Fruit fly (Drosophila melanogaster) whole organism, prepupa: Measurements from ENCODE around the gene for.

Source experiments
- Blimp-1 ChIP-seq: fragments of 200-800 bp; sonication (Bioruptor generic); optimal IDR thresholded peaks from 3 replicates; lab custom pipeline; 2017; ENCODE audit warnings: missing biosample characterization, missing genetic modification characterization, mild to moderate bottlenecking, moderate library complexity, missing genetic modification reagents
- CG10669 ChIP-seq: fragments of 200-800 bp; sonication (Bioruptor generic); optimal IDR thresholded peaks from 3 replicates; lab custom pipeline; 2018; ENCODE audit warnings: missing biosample characterization, mild to moderate bottlenecking, missing genetic modification characterization, moderate library complexity
- CG11294 ChIP-seq: fragments of 200-800 bp; sonication (Bioruptor generic); IDR thresholded peaks from 2 replicates; pipeline ENCODE4 v1.3.6; 2022; ENCODE audit warnings: missing biosample characterization, missing genetic modification characterization
- CG15336 ChIP-seq: fragments of 200-800 bp; sonication (Bioruptor generic); IDR thresholded peaks from 2 replicates; pipeline ENCODE4 v1.3.6; 2022; ENCODE audit warnings: missing biosample characterization, missing genetic modification characterization
- CG16779 ChIP-seq: fragments of 200-800 bp; sonication (Bioruptor generic); optimal IDR thresholded peaks from 3 replicates; lab custom pipeline; 2017; ENCODE audit warnings: missing biosample characterization, mild to moderate bottlenecking, missing genetic modification characterization
- CG3032 ChIP-seq: fragments of 200-800 bp; optimal IDR thresholded peaks from 2 replicates; lab custom pipeline; 2019; ENCODE audit warnings: missing biosample characterization, mild to moderate bottlenecking, missing genetic modification characterization, moderate library complexity
- CG31627 ChIP-seq: fragments of 200-800 bp; sonication (Bioruptor generic); optimal IDR thresholded peaks from 3 replicates; lab custom pipeline; 2016; ENCODE audit warnings: missing biosample characterization, missing genetic modification characterization
- CG32006 ChIP-seq: fragments of 200-800 bp; sonication (Bioruptor generic); optimal IDR thresholded peaks from 3 replicates; lab custom pipeline; 2017; ENCODE audit warnings: missing biosample characterization, mild to moderate bottlenecking, missing genetic modification characterization
- CG4318 ChIP-seq: fragments of 200-800 bp; sonication (Bioruptor generic); optimal IDR thresholded peaks from 3 replicates; lab custom pipeline; 2017; ENCODE audit warnings: missing biosample characterization, mild to moderate bottlenecking, missing genetic modification characterization
- CG6163 ChIP-seq: fragments of 200-800 bp; sonication (Bioruptor generic); IDR thresholded peaks from 3 replicates; pipeline ENCODE4 v1.3.6; 2022; ENCODE audit warnings: missing biosample characterization, missing genetic modification characterization
- CG6276 ChIP-seq: fragments of 200-800 bp; sonication (Bioruptor generic); optimal IDR thresholded peaks from 2 replicates; lab custom pipeline; 2017; ENCODE audit warnings: missing biosample characterization, mild to moderate bottlenecking, missing genetic modification characterization
- CG6792 ChIP-seq: fragments of 200-800 bp; sonication (Bioruptor generic); optimal IDR thresholded peaks from 3 replicates; lab custom pipeline; 2016; ENCODE audit warnings: missing biosample characterization, missing genetic modification characterization
- CG6808 ChIP-seq: fragments of 200-800 bp; sonication (Bioruptor generic); optimal IDR thresholded peaks from 3 replicates; lab custom pipeline; 2017; ENCODE audit warnings: missing biosample characterization, missing genetic modification characterization, mild to moderate bottlenecking, moderate library complexity, missing genetic modification reagents
- CG6854 ChIP-seq: fragments of 200-800 bp; sonication (Bioruptor generic); optimal IDR thresholded peaks from 2 replicates; lab custom pipeline; 2017; ENCODE audit warnings: missing biosample characterization, mild to moderate bottlenecking, missing genetic modification characterization
- CG7368 ChIP-seq: fragments of 200-800 bp; sonication (Bioruptor generic); optimal IDR thresholded peaks from 3 replicates; lab custom pipeline; 2016; ENCODE audit warnings: missing biosample characterization, missing genetic modification characterization
- CG8119 ChIP-seq: fragments of 200-800 bp; sonication (Bioruptor generic); IDR thresholded peaks from 3 replicates; pipeline ENCODE4 v1.3.6; 2022; ENCODE audit warnings: missing biosample characterization, missing genetic modification characterization
- CG8319 ChIP-seq: fragments of 200-800 bp; sonication (Bioruptor generic); optimal IDR thresholded peaks from 3 replicates; lab custom pipeline; 2016; ENCODE audit warnings: missing biosample characterization, missing genetic modification characterization
- CG8632 ChIP-seq: fragments of 200-800 bp; sonication (Bioruptor generic); optimal IDR thresholded peaks from 3 replicates; lab custom pipeline; 2016; ENCODE audit warnings: missing biosample characterization, missing genetic modification characterization
- CG9139 ChIP-seq: fragments of 200-800 bp; sonication (Bioruptor generic); optimal IDR thresholded peaks from 3 replicates; lab custom pipeline; 2017; ENCODE audit warnings: missing biosample characterization, mild to moderate bottlenecking, missing genetic modification characterization
- Eip75B ChIP-seq: fragments of 200-800 bp; sonication (Bioruptor generic); optimal IDR thresholded peaks from 3 replicates; lab custom pipeline; 2016; ENCODE audit warnings: missing biosample characterization, missing genetic modification characterization
- Eip78C ChIP-seq: fragments of 200-800 bp; sonication (Bioruptor generic); peaks from one replicate; lab custom pipeline; 2016; ENCODE audit warnings: missing biosample characterization, missing genetic modification characterization
- Eip93F ChIP-seq: fragments of 200-800 bp; sonication (Bioruptor generic); optimal IDR thresholded peaks from 2 replicates; lab custom pipeline; 2016; ENCODE audit warnings: missing biosample characterization, mild to moderate bottlenecking, missing genetic modification characterization
- Ets21C ChIP-seq: fragments of 200-800 bp; sonication (Bioruptor generic); optimal IDR thresholded peaks from 3 replicates; lab custom pipeline; 2016; ENCODE audit warnings: missing biosample characterization, missing genetic modification characterization
- Ets96B ChIP-seq: fragments of 200-800 bp; optimal IDR thresholded peaks from 2 replicates; lab custom pipeline; 2019; ENCODE audit warnings: missing biosample characterization, mild to moderate bottlenecking, missing genetic modification characterization, moderate library complexity
- Gug ChIP-seq: fragments of 200-800 bp; sonication (Bioruptor generic); IDR thresholded peaks from 2 replicates; pipeline ENCODE4 v1.3.6; 2022; ENCODE audit warnings: missing biosample characterization, missing genetic modification characterization
- Hr38 ChIP-seq: sonication (Bioruptor generic); optimal IDR thresholded peaks from 2 replicates; lab custom pipeline; 2016; ENCODE audit warnings: missing biosample characterization, missing genetic modification characterization
- Hr39 ChIP-seq: fragments of 200-800 bp; sonication (Bioruptor generic); optimal IDR thresholded peaks from 2 replicates; lab custom pipeline; 2016; ENCODE audit warnings: missing biosample characterization, missing genetic modification characterization
- Hr4 ChIP-seq: fragments of 200-800 bp; sonication (Bioruptor generic); optimal IDR thresholded peaks from 3 replicates; lab custom pipeline; 2016; ENCODE audit warnings: missing biosample characterization, missing genetic modification characterization
- Lpt ChIP-seq: fragments of 200-800 bp; sonication (Bioruptor generic); optimal IDR thresholded peaks from 3 replicates; lab custom pipeline; 2016; ENCODE audit warnings: missing biosample characterization, missing genetic modification characterization
- OdsH ChIP-seq: fragments of 200-800 bp; sonication (Bioruptor generic); optimal IDR thresholded peaks from 3 replicates; lab custom pipeline; 2016; ENCODE audit warnings: missing biosample characterization, missing genetic modification characterization
- Sox15 ChIP-seq: fragments of 200-800 bp; sonication (Bioruptor generic); optimal IDR thresholded peaks from 3 replicates; lab custom pipeline; 2016; ENCODE audit warnings: missing biosample characterization, missing genetic modification characterization
- acj6 ChIP-seq: fragments of 200-800 bp; sonication (Bioruptor generic); optimal IDR thresholded peaks from 3 replicates; lab custom pipeline; 2016; ENCODE audit warnings: missing biosample characterization, missing genetic modification characterization
- dac ChIP-seq: fragments of 200-800 bp; sonication (Bioruptor generic); optimal IDR thresholded peaks from 2 replicates; lab custom pipeline; 2017; ENCODE audit warnings: missing biosample characterization, mild to moderate bottlenecking, missing genetic modification characterization
- eg ChIP-seq: fragments of 200-800 bp; sonication (Bioruptor generic); IDR thresholded peaks from 3 replicates; pipeline ENCODE4 v1.3.6; 2022; ENCODE audit warnings: missing biosample characterization, missing genetic modification characterization
- esn ChIP-seq: fragments of 200-800 bp; sonication (Bioruptor generic); optimal IDR thresholded peaks from 2 replicates; lab custom pipeline; 2016; ENCODE audit warnings: missing biosample characterization, mild to moderate bottlenecking, missing genetic modification characterization, moderate library complexity
- fd59A ChIP-seq: fragments of 200-800 bp; sonication (Bioruptor generic); optimal IDR thresholded peaks from 2 replicates; lab custom pipeline; 2017; ENCODE audit warnings: missing biosample characterization, mild to moderate bottlenecking, missing genetic modification characterization, missing genetic modification reagents
- fd85E ChIP-seq: fragments of 200-800 bp; sonication (Bioruptor generic); optimal IDR thresholded peaks from 3 replicates; lab custom pipeline; 2016; ENCODE audit warnings: missing biosample characterization, missing genetic modification characterization
- fkh ChIP-seq: fragments of 200-800 bp; sonication (Bioruptor generic); optimal IDR thresholded peaks from 3 replicates; lab custom pipeline; 2017; ENCODE audit warnings: missing biosample characterization, mild to moderate bottlenecking, missing genetic modification characterization, moderate library complexity
- lz ChIP-seq: fragments of 200-800 bp; sonication (Bioruptor generic); optimal IDR thresholded peaks from 3 replicates; lab custom pipeline; 2016; ENCODE audit warnings: missing biosample characterization, missing genetic modification characterization
- pdm3 ChIP-seq: fragments of 200-800 bp; sonication (Bioruptor generic); optimal IDR thresholded peaks from 3 replicates; lab custom pipeline; 2016; ENCODE audit warnings: missing biosample characterization, missing genetic modification characterization
- salr ChIP-seq, 2 experiments: fragments of 200-800 bp; sonication (Bioruptor generic); optimal IDR thresholded peaks; 3 replicates each; lab custom pipeline; 2016 to 2018; ENCODE audit warnings: missing biosample characterization in 2 of 2, missing genetic modification characterization in 2 of 2, mild to moderate bottlenecking in 1 of 2
- spab ChIP-seq: fragments of 200-800 bp; sonication (Bioruptor generic); optimal IDR thresholded peaks from 2 replicates; lab custom pipeline; 2017; ENCODE audit warnings: missing biosample characterization, mild to moderate bottlenecking, missing genetic modification characterization, missing genetic modification reagents
- topi ChIP-seq: fragments of 200-800 bp; sonication (Bioruptor generic); optimal IDR thresholded peaks from 3 replicates; lab custom pipeline; 2016; ENCODE audit warnings: missing biosample characterization, missing genetic modification characterization
- vri ChIP-seq: fragments of 200-800 bp; sonication (Bioruptor generic); optimal IDR thresholded peaks from 3 replicates; lab custom pipeline; 2016; ENCODE audit warnings: missing biosample characterization, mild to moderate bottlenecking, missing genetic modification characterization

for gene

DNA sequence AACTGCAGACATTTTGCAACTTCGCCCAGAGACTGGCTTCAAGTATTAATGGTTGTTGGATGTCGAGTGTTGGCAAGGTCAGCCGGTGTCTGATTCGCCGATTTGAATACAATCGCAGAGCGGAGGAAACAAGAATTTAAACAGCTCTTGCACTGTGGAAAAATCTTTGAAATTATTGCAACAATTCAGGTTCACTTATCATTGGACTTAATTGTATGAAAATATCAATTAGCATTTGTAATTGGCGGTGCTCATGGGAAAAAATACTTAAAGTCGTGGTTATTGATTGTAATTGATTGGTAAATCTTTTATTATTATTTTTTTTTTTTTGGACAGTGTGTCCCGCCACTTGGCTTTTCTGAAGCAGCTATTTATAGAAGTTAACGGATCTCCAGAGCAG, 27.3 kb downstream of the for start (continued):
- TF ChIP-seq Ets96B (tag; lab: Kevin White, UChicago) (peak; percentile 87), CG9139 (GFP tag; lab: Kevin White, UChicago) (peak; percentile 83), Blimp-1 (GFP tag; lab: Kevin White, UChicago) (no peak), CG7368 (peak; percentile 65), Sox15 (GFP tag; lab: Kevin White, UChicago) (peak; percentile 77), Eip75B (GFP tag; lab: Kevin White, UChicago) (peak; percentile 86), CG6808 (peak; percentile 78), acj6 (peak; percentile 83), Eip78C (GFP tag; lab: Kevin White, UChicago) (peak; percentile 94), fd59A (GFP tag; lab: Kevin White, UChicago) (peak; percentile 75), topi (GFP tag; lab: Kevin White, UChicago) (peak; percentile 83), lz (GFP tag; lab: Kevin White, UChicago) (peak; percentile 71), CG31627 (GFP tag; lab: Kevin White, UChicago) (peak; percentile 72), fd85E (GFP tag; lab: Kevin White, UChicago) (no peak), esn (GFP tag; lab: Kevin White, UChicago) (peak; percentile 79), CG3032 (tag; lab: Kevin White, UChicago) (peak; percentile 75), Lpt (no peak), CG6792 (GFP tag; lab: Kevin White, UChicago) (peak; percentile 87), CG32006 (GFP tag; lab: Kevin White, UChicago) (peak; percentile 35), CG15336 (GFP tag; lab: Robert Waterston, UW) (peak; percentile 63), Eip93F (GFP tag; lab: Kevin White, UChicago) (no peak), spab (peak; percentile 78), eg (peak; percentile 78), CG10669 (GFP tag; lab: Kevin White, UChicago) (peak; percentile 83), salr (GFP tag; optimal IDR thresholded peaks at IDR 0.05; lab: Kevin White, UChicago) (peak; percentile 25 to 79), fkh (GFP tag; lab: Kevin White, UChicago) (no peak), CG8632 (GFP tag; lab: Kevin White, UChicago) (peak; percentile 86), Hr38 (GFP tag; lab: Kevin White, UChicago) (no peak), CG11294 (GFP tag; lab: Robert Waterston, UW) (peak; percentile 25; the same call in 1 of the 2 replicates), pdm3 (GFP tag; lab: Kevin White, UChicago) (peak; percentile 85), CG8319 (GFP tag; lab: Kevin White, UChicago) (peak; percentile 76), Gug (no peak), CG4318 (GFP tag; lab: Kevin White, UChicago) (no peak), OdsH (peak; percentile 80), CG6854 (GFP tag; lab: Kevin White, UChicago) (no peak)

DNA sequence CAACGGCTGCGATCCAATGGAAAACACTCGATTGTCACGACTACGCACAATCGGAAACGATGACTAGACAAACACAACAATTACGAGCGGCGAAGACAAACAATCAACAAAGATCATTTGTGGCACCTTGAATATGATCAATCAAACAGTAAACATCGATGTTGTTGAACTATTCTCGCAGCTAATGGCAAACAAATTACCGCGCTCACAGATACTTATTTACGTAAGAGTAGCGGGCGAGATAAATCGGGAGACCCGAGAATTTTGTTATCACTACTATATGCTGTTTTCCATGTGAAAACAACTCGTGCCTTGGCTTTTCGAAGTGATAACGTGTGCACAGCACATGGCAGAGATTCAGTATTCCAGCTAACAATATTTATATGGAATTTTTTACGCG, 27.9 kb downstream of the for start:
- peak; percentile 29; the same call in 1 of the 3 replicates for TF ChIP-seq eg
- TF ChIP-seq fkh (GFP tag; lab: Kevin White, UChicago) = peak; percentile 93
- TF ChIP-seq CG31627 (GFP tag; lab: Kevin White, UChicago) = no peak
- TF ChIP-seq Eip78C (GFP tag; lab: Kevin White, UChicago) = peak; percentile 25
- peak; percentile 27 for TF ChIP-seq vri (GFP tag; lab: Kevin White, UChicago)
- no peak for TF ChIP-seq CG9139 (GFP tag; lab: Kevin White, UChicago)
- TF ChIP-seq, all 60 proteins: peak for 4

DNA sequence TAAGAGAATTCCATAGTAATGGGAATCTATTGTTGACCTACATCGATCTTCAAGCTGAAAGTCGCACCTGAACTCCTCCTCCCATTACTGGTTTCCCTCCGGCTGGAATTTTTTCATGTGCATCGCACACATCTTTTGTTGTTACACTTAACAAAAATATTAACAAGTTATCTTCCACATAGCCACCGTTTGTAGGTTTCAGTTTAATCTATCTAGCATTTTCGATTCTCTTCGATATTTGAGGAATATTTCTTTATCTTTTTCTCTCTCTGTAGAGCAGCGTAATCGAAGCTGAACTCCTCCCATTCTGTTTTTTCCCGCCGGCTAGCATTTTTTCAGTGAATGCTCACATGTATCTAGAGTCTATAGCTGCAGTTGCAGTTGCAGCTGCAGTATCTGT, 32.0 kb downstream of the for start:
- TF ChIP-seq CG16779 (tag; lab: Kevin White, UChicago) (no peak), CG15336 (GFP tag; lab: Robert Waterston, UW) (peak; percentile 67), eg (peak; percentile 83), CG10669 (GFP tag; lab: Kevin White, UChicago) (no peak), CG8119 (GFP tag; lab: Robert Waterston, UW) (peak; percentile 74), Gug (peak; percentile 35; the same call in 1 of the 2 replicates), acj6 (peak; percentile 44), Eip78C (GFP tag; lab: Kevin White, UChicago) (peak; percentile 68), CG6276 (peak; percentile 54), dac (GFP tag; lab: Kevin White, UChicago) (peak; percentile 12), Hr4 (GFP tag; lab: Kevin White, UChicago) (peak; percentile 61), Eip75B (GFP tag; lab: Kevin White, UChicago) (no peak), Hr39 (GFP tag; lab: Kevin White, UChicago) (no peak), CG32006 (GFP tag; lab: Kevin White, UChicago) (peak; percentile 76), CG6163 (GFP tag; lab: Robert Waterston, UW) (peak; percentile 52; the same call in 1 of the 3 replicates), OdsH (peak; percentile 26), Ets21C (GFP tag; lab: Kevin White, UChicago) (no peak), esn (GFP tag; lab: Kevin White, UChicago) (no peak)
- TF ChIP-seq, all 60 proteins: peak for 12
